Worm (Caenorhabditis elegans): Measurements from ENCODE around the gene rps-9.

DNA sequence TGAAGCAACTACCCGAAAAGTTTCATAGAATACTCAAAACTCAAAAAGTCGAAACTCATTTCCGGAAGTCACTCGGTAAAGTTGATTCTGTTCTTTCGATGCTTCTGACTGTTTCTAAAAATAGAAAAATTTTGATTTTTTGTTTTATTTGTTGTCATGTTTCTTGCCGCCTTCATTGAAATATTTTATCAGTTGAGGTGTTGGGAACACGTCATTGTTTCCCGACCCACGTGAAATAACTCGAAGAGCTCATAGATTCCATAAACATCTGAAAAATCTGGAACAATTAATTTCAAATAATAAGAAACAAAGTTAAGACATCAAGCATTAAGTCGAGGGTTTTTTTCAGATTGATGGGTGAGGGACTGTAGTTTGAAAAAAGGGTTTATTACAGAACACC lies 28.8 kb upstream of the rps-9 start:
- TF ChIP-seq nhr-10 (tag; optimal IDR thresholded peaks at IDR 0.05) (no peak), ama-1 (optimal IDR thresholded peaks at IDR 0.05) (no peak)

Data from whole organism, L2 larva.